Worm (Caenorhabditis elegans) whole organism, mixed stage, embryonic: ENCODE measurements around the gene Y50D4C.3.

Experiments used
- blmp-1 ChIP-seq: fragments of 150-350 bp; optimal IDR thresholded peaks from 2 replicates; lab custom pipeline; 2014; ENCODE audit warnings: missing biosample characterization, missing genetic modification characterization
- ces-1 ChIP-seq: fragments of 150-350 bp; optimal IDR thresholded peaks from 2 replicates; lab custom pipeline; 2014; ENCODE audit warnings: missing biosample characterization, missing genetic modification reagents, missing genetic modification characterization
- lin-13 ChIP-seq: fragments of 150-350 bp; optimal IDR thresholded peaks from 2 replicates; lab custom pipeline; 2014; ENCODE audit warnings: missing biosample characterization, missing genetic modification characterization
- nhr-2 ChIP-seq: fragments of 150-350 bp; optimal IDR thresholded peaks from 2 replicates; lab custom pipeline; 2014; ENCODE audit warnings: missing biosample characterization, missing genetic modification characterization
- nhr-237 ChIP-seq: fragments of 150-350 bp; optimal IDR thresholded peaks from 2 replicates; lab custom pipeline; 2014; ENCODE audit warnings: missing biosample characterization, missing genetic modification characterization
- pha-4 ChIP-seq: fragments of 150-350 bp; optimal IDR thresholded peaks from 2 replicates; lab custom pipeline; 2018; ENCODE audit warnings: missing biosample characterization, missing genetic modification reagents, missing genetic modification characterization
- unc-39 ChIP-seq: fragments of 150-350 bp; optimal IDR thresholded peaks from 2 replicates; lab custom pipeline; 2014; ENCODE audit warnings: missing biosample characterization, missing genetic modification characterization
- ztf-11 ChIP-seq: fragments of 150-350 bp; optimal IDR thresholded peaks from 2 replicates; lab custom pipeline; 2014; ENCODE audit warnings: missing biosample characterization, missing genetic modification characterization

DNA sequence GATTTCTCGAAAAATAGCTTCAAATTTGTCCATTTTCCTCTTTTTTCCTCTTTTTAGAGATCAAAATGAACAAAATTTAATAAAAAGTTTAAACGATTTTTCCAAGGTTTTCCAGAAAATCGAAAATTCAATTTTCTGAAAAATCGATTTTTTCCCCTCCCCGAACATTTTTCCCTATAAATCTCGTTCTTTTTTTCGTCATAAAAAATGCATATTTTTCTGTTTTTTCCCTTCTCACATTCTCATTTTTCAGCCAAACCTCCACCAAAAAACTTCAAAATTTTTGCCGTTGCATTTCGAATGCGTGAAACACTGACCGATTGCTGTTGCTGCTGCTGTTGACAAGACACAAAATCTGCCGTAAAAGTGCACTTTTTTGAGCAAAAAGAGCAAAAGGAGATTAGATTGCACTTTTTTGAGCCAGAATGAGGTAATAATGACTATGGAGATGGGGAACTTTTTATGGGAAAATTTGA lies 37.3 kb upstream of the Y50D4C.3 start, which contains the start of the genes Y50D4C.12 and unc-34:
- no peak for TF ChIP-seq pha-4 (tag; lab: Kevin White, UChicago)
- TF ChIP-seq ztf-11 (tag; lab: Kevin White, UChicago): no peak
- TF ChIP-seq nhr-2 (tag; lab: Kevin White, UChicago): no peak
- TF ChIP-seq lin-13 (tag; lab: Kevin White, UChicago): no peak
- TF ChIP-seq ces-1 (GFP tag; lab: Kevin White, UChicago): no peak
- TF ChIP-seq blmp-1 (tag; lab: Kevin White, UChicago): no peak
- no peak for TF ChIP-seq nhr-237 (tag; lab: Kevin White, UChicago)
- TF ChIP-seq unc-39 (tag; lab: Kevin White, UChicago): no peak
